Fruit fly (Drosophila melanogaster) whole organism, larva: Measurements from ENCODE around the gene Patr-1.

Experiments used
- noc ChIP-seq: fragments of 200-800 bp; sonication (Bioruptor generic); optimal IDR thresholded peaks from 3 replicates; lab custom pipeline; 2019; ENCODE audit warnings: missing biosample characterization, mild to moderate bottlenecking, missing genetic modification characterization, moderate library complexity

Patr-1 gene

DNA sequence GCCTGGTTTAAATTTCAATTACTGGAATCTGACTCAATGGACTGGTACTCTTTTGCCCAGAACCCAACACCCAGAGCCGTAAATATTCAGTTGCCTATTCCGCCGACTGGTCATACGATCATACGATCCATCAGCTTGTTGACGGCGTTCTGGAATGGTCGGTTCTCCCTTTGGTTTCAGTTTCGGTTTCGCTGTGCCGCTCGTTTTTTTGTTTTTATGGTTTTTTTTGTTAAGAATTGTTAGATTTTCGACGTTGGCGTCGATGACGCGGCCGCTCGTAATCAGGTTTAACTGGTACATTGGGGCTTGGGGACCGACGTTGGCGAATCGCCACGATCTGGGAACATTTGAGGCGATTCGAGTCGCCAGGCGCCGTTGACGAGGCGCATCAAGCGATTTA lies 19.3 kb downstream of the Patr-1 start:
- no peak for TF ChIP-seq noc

DNA sequence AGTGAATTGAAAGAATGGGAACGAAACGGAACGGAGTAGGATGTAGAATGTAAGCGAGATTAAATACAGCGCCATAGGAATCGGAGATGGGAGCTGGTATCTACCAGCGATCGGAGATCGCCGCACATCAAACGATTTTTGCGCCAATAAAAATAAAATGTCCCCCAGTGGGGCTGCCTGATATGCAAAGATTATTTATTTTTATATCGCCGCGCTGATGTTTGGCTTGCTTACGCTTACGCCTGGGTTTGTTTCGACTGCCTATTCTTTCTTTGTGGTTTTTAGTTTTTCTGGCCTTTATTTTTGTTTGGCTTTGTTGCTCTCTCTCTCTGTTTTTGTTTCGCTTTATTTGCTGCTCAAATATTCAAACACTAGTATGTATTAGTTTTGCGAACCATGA lies 20.4 kb downstream of the Patr-1 start:
- TF ChIP-seq noc, result peak; percentile 17

DNA sequence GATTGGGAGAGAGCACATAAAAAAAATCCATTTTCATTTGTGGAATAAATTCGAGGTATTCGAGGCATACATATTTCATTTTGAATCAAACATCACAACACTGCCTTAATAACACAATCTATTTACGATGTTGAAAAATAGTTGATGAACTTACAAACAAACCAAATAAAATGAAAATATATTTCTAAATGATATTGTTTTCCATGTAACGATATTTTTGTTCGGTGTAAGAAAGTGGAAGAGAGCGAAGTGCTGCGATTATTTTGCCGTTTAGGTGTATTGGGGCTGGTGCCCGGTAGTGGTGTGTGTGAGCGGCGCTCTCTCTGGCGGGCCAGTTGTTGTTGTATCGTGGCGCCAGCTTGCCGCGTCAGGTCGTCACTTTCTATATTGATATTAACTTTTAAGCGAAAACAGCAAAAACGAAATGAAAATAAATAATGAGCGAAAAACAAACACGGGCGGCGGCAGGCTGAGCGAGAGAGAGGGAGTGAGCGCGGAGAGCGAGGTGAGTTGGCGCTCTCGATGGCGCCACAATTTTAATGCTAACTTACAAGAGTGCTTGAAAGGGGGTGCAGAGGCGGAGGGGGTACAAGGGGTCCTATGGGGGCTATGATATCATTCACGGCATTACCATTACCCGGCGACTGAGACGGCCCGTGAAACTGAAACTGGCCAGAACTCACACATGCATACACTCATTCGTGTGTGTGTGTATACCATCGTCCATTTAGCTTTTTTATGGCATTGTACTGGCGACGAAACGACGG lies 21.8 kb downstream of the Patr-1 start:
- TF ChIP-seq noc, result peak; percentile 98

DNA sequence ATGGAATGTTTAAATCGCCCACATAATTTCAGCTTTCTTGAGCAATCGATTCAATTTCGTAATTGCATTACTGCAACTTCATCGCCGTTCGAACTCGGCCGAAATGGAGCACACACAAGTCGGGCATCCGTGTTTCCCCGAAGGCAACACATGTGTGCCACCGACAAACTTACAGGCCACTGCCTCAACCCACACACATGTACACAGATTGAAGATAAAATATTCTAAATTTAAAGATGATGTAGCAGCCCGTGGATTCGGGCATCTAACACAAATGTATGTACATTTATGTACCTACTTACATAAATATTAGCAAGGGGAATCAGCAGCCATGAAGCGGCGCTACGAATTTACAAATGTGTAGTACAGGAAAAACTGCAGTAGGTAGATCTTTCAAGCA lies 22.7 kb downstream of the Patr-1 start:
- TF ChIP-seq noc, result no peak

DNA sequence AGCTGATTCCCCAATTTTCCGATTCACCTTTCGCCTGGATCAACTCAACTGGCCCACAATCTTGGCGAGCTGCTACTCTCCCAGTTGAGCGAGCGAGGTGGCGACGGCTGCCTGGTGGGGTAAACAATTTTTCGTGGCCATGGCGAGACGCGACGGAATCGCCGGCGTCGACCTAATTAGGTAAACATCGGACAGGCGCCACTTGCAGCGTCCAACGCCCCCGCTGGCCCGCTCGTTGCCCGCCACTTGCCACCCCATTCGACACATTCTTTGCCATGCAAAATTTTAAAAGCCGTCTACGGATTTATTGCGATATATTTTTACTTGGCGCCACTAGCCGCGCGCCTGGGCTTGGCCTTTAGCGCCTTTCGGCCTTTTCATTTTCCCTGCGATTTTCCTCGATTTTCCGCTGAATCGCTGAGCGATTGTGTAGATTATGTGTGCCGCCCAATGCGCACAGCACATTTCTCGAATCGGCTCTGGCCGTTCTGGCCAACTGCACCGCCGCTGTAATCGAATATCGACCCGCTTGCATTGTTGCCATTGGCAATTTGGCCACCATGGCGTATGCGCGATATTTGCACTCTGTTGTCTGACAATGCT lies 23.6 kb downstream of the Patr-1 start:
- TF ChIP-seq noc, result no peak

DNA sequence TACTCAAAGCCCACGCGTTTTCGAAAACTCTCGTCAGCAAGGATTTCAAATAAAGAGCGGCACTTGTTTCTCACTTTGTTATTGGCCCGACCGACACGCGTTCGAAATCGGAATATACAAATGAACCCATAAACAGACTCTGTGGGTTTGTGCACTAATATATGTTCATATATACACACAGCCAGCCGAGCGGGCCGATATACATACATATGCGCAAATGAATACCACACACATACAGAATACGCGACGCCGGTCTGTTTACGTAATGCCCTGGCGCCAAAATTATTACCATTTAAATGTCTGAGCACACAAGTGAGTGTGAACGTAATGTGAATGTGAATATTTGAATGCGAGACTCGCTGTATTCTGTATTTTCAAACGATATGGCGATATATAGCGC lies 24.4 kb downstream of the Patr-1 start:
- no peak for TF ChIP-seq noc

DNA sequence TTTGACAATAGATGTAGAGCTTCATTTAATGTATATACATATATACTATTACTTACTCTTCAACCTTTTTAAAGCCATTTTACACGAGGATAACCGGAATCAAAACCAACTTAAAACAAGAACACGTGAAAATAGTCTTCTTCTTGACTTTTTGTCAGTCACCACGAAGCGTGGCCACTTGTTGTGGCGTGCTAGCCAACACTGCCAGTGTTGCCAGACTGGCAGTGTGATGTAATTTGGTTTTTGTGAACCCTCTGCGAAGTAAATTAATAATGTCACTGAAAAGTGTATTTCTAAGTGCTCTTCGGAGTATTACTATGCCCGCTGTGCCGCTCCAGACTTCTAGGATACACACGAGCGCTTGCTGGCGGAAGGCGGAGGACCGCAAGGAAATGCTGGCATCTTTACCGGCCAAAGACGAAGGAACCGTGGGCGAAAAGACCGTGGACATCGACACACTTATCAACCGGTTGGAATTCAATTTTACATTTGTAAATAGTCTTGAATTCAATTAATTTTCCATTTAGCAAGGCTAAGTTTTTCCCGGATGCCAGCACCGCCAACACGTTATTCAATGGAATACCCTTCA lies 29.3 kb downstream of the Patr-1 start, which contains the start of the genes Ns1 and mRpS11:
Ns1 (minus strand) TSS at position 150 of the 589 bp plus-strand sequence.
mRpS11 (plus strand) TSS at position 207 of the 589 bp plus-strand sequence.
- peak; percentile 22 for TF ChIP-seq noc

DNA sequence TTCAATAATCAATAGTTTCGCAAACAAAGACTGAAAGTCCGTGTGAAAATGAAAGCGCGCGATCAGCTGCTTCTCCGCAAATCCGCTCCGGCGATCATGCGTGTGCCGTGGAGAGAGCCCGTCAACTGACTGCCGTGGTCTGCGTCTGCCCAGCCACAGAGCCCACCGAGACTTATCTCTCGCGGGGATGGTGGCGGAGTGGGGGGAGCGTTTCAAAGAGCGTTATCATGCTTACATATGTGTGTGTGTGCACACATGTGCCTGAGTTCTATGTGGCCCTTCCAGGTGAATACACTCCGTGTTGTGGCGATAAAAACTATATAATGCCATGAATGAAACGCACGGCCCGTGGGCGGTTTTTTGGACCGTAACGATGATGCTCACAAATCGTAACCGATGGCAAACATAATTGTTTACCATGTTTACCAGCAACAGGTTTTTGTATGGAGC lies 34.6 kb downstream of the Patr-1 start:
- TF ChIP-seq noc, result no peak

DNA sequence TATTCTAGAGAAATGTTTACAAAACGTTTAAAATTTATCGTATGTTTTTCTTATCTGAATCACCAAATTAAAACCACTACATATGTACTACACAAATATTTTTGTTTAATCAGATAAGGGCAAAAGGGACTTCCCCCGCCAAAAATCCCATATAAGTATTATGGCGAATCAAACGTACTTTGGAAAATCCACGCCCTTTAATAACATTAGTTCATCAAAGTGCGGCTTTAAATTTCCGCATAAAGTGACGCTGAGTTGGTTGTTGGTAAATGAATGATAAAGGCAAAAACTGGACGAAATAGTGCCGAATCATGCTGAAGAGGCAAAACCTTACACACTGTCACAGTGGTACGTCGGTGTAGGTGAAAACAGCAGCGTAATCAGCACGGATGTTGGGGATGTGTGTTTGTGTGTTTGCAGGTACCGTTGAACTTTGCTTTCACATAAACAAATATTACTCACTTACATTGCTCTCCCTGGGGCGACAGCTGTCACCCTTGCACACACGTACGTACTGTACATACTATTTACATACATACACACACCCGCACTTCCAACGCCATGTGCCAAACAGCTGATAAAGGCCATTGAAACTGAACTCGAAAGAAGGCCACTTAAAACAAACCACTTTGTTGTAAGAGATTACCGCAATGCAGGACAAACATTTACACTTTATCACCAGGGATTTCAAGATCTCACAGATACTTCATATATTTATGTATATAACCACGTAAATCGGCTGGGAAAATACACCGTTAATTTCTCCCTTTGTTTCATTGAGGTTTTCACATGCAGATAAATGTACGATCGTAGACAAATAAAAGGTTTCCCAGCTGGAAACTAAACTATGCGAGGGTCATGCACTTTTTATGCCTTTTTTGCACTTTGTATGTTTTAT lies 35.8 kb downstream of the Patr-1 start:
- TF ChIP-seq noc, result no peak

DNA sequence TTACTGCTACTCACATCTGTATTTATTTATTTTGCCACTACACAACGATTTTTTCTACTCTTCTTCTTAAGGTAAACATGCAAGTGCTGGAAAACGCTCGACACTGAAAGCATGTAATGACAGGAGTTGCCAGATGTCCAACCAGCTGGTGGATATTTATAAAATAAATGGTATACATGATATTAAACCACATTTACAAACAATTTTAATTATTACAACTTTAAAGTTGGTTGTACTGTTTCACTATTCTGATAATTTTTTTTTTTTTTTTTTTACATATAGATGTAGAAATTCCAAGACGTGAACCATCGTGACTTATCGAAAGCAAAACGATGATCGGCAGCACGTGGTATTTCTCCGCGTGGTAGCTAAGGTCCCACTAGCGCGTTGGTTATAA lies 36.5 kb downstream of the Patr-1 start, which contains the start of the genes Keap1 and kuk:
Keap1 (minus strand) TSS at position 87 of the 397 bp plus-strand sequence.
kuk (plus strand) TSS at position 386 of the 397 bp plus-strand sequence.
- TF ChIP-seq noc, result peak; percentile 38

DNA sequence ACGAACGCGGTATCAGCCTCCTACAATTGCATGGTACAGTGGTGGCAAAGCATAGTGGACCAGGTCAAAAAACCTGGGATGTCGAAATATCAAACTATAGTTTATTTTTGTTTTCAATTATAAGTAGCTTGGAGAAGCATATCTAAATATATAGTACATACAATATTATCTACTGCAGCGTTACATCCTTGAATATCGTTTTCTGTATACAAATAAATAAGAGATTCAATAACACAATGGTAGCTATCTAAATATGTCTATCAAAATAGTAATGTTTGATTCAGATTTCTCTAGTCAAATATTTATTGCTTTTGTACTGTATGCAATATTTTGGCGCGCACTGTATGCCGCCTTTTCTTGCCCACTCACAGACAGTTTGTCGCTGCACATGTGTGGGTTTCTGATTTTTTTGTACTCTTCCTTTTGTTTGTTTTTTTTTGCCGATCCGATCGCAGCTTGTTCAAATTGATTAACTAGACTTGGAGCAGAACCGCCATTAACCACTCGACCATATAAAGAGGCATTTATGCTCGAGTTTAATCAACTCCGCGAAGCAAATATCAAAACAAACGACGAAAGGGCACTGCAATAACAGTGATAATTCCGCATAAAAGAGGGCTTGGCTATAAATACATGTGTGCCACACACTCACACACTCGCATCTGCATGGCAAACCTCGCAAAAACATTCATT lies 37.4 kb downstream of the Patr-1 start:
- no peak for TF ChIP-seq noc

DNA sequence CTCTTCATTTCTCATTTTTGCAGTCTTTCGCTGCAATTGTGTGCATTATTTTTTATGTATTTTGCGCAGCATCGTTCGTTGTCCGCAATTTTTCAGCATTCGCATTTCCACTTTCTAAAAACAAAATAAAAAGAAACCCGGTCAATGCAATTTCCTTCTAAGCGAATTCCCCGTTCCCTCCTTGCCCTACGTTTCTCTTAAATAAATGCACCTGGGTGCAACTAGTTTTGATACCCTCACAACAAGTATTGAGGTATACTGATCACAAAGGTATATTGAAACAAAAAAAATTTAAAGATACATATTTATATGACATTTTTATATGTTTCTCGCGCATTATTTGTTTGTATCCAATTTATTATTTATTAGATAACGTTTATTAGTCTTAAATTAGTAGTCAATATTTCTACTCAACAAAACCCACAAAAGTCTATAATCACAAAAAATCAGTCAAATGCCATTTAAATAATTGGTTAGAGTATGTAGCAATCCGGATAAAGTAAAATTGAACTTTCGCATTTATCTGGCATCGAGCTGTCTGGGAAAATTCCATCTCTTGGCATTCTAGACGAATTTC lies 38.1 kb downstream of the Patr-1 start:
- TF ChIP-seq noc, result no peak

DNA sequence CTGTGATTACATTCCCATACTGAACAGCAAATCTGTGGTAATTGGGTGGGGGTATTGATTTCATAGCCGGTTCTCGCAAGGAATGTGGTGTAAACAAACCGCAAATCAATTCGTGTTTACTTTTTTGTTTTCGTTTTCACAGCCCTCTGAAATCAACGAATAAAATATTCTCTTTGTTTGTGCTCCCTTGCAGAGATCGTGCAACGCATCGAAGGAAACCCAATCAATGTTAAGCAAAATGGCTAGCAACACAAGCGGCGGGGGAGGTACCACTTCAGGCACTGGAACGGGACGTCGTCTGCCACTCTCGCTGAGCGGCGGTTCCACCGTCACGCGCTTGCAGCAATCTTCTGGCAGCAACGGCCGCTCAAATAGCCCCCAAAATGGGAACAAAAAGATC lies 39.1 kb downstream of the Patr-1 start:
- TF ChIP-seq noc, result no peak

DNA sequence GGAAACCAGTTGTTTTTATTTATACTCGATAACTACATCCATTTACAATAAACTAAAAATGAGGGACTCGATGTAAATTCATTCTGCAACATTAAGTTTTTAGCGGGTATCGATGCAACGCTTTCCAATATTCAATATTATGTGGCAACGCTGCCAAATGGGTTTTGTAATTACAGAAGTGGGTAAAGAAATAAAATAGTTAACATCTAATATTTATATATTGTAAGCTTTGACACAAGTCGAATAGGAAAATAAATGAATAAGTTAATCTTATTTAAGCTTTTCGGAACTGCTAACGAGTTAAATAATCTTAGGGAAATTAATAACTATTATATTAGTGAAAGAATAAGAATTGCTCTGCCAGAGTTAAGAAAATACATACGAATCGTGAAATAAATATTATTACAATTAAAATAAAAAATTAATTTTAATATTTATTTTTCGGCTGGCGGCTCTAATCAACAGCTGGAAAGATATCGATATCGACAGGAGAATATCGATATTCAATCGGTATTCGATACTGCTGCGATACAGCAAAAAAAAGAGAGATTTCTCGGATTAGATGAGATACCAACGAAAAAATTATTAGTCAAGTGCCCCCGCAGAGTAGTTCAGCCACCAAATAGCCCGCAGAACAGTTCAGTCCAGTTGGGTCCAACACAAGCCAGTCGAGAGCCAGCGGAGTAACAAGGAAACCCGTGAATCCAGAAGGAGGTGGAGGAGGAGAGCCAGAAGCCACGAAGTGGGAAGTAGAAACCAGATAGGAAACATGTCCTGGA lies 41.9 kb downstream of the Patr-1 start, which contains the start of gene GckIII:
GckIII (plus strand) TSS at position 485 of the 779 bp plus-strand sequence.
- no peak for TF ChIP-seq noc
